Fruit fly (Drosophila melanogaster): Measurements from ENCODE around the gene CG11911.

CG11911 gene

DNA sequence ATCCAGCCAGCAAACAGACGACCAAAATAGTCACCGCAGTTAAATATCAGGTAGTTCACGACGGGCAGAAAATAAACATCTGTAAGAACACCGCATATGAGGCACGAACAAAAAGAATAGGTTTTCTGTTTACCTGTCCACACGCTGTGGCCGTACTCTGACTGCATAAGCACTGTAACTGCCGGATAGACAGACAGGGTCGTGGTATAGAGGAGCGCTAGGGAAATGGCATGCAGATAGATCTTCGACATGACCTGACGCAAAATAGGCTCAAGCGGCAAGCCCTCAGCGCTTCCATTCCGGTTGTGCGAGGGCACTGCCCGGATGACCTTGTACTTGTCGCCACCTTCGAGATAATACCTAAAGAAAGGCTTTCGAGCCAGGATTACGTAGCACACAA is 35.2 kb upstream of the CG11911 start:
- TF ChIP-seq CG15479 (GFP tag; optimal IDR thresholded peaks at IDR 0.05), result peak; percentile 90
- TF ChIP-seq CG3847 (GFP tag; IDR thresholded peaks at IDR 0.05), result no peak
- TF ChIP-seq tll (GFP tag; optimal IDR thresholded peaks at IDR 0.05), result peak in 1 of 2 experiments; percentile 83
- TF ChIP-seq CG14014 (GFP tag; IDR thresholded peaks at IDR 0.05), result no peak
- TF ChIP-seq twi (tag; optimal IDR thresholded peaks at IDR 0.05), result peak; percentile 8
- TF ChIP-seq Neu2 (GFP tag; optimal IDR thresholded peaks at IDR 0.05; ENCODE audit: borderline replicate concordance), result no peak

DNA sequence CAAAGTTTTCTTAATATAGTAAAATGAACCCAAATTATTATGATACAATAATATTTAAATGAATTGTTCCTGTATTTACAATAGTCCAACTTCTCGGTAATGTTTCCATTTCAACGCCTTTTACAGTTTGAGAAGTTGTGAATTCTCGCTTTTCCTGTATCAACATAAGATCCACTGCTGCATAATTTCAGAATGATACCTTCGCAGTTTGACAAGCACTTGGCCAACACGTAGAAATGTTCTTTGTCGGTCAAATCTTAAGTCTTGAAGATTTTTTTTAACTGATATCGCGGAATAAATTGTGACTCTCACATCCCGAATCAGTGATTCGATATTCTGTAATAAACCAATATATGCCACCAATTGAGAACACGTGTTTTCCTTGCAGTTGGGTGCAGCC is 26.6 kb upstream of the CG11911 start:
- TF ChIP-seq CG2199 (GFP tag; IDR thresholded peaks at IDR 0.05) (no peak), CG1529 (GFP tag; optimal IDR thresholded peaks at IDR 0.05) (peak; percentile 88), CG6654 (GFP tag; optimal IDR thresholded peaks at IDR 0.05) (peak; percentile 60)

DNA sequence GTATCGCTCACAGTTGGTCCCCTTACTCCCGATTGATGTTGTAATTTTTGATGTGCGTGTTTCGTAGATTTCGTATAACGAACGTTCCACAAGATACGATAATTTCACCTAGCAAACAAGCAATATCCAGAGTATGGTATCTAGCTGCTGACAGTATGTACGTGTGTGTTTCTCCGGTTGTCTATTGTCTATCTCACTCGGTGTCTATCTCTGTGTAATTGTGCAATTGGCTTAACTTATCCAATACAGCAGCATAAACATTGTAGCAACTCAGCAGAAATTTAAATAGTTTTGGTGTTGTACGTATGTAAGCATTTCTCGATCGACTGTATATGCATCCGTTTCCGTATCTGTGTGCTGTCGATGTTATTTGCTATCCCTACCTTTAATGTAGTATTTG is 25.7 kb upstream of the CG11911 start:
- no peak for TF ChIP-seq Xbp1 (GFP tag; optimal IDR thresholded peaks at IDR 0.05)
- TF ChIP-seq CG2199 (GFP tag; IDR thresholded peaks at IDR 0.05), result 0 out of 3 replicates have a peak, but pooled peaks have one; percentile 67
- peak; percentile 51 for TF ChIP-seq CG15479 (GFP tag; optimal IDR thresholded peaks at IDR 0.05)
- no peak for TF ChIP-seq bcd (GFP tag; optimal IDR thresholded peaks at IDR 0.05)
- TF ChIP-seq MBD-R2 (GFP tag; IDR thresholded peaks at IDR 0.05), result 0 out of 2 replicates have a peak, but pooled peaks have one; percentile 21

DNA sequence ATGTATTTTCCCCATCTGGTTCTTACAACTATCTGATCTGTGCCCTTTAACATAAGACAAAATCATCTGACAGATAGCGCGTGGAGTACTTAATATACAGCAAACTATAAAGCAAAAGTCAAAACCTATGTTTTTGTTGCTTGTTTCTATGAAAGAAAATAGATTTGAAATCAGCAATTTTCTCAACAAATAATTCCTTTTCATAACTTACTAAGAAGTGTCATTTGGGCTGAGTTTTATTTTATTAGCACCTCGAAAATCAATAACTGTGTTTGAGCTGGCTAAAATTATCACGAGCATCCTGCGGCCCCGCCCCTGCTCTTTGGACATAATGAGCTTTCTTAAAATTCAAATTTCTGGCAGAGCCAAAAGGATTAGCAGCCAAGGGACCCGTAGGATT is 11.2 kb upstream of the CG11911 start, which contains the start of gene CG31921:
Gene CG31921, minus strand, starts transcription at position 101 of the 400 bp plus-strand sequence.
- TF ChIP-seq bbx (GFP tag; IDR thresholded peaks at IDR 0.05; ENCODE audit: partially characterized antibody) (no peak), CG1792 (GFP tag; optimal IDR thresholded peaks at IDR 0.05) (no peak), vfl (GFP tag; optimal IDR thresholded peaks at IDR 0.05) (no peak), sim (GFP tag; IDR thresholded peaks at IDR 0.05) (no peak), sisA (GFP tag; IDR thresholded peaks at IDR 0.05) (no peak), Trl (optimal IDR thresholded peaks at IDR 0.05) (no peak), Trl (GFP tag; optimal IDR thresholded peaks at IDR 0.05) (no peak), CG10267 (tag; optimal IDR thresholded peaks at IDR 0.05) (no peak), YL-1 (GFP tag; optimal IDR thresholded peaks at IDR 0.05) (no peak), Pdp1 (GFP tag; optimal IDR thresholded peaks at IDR 0.05) (no peak), Max (GFP tag; optimal IDR thresholded peaks at IDR 0.05) (no peak), CG14860 (GFP tag; IDR thresholded peaks at IDR 0.05; ENCODE audit: partially characterized antibody) (no peak), CG10959 (GFP tag; IDR thresholded peaks at IDR 0.05) (no peak), gem (tag; optimal IDR thresholded peaks at IDR 0.05) (no peak)

DNA sequence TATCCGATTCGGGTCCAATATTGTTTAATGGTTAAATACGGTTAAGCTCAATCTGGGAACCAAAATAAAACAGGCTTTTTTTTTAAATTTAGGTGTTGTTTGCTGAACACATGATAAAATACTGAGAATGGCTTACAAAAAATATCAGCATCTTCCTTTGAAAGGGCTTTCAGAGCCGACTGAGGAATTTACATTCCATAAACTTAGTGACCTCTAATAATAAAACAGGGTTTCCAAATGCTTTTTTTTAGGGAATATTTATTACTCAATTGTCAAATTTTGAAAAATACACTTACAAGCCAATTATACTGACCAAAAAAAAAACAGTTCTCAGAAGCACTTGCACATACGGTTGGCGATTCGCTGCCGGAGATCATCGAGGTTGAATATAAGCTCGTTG is 8.6 kb upstream of the CG11911 start, which contains the start of gene CG43755:
Gene CG43755, minus strand, starts transcription at position 101 of the 400 bp plus-strand sequence.
- peak; percentile 28 for TF ChIP-seq CG17829 (tag; optimal IDR thresholded peaks at IDR 0.05)
- TF ChIP-seq CG17359 (tag; optimal IDR thresholded peaks at IDR 0.05), result no peak

DNA sequence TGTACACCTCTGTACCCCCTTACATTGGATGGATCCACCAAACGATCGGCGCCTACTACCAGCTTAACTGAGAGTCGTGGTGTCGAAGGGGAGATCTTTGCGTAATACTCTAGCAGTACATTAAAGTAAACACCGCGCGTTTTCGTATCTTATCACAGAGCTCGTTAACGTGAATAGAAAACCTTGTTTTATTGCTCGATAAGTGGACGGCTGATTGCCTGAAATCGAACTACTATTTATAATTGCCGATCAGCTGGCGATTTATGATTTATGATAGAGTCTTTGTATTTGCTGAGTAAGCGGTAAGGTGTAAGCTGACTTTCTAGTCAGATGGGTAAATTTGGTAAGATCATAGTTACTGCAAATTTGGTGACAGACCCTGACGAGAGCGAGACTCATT is 1.9 kb upstream of the CG11911 start:
- peak; percentile 94 for TF ChIP-seq Hey (tag; optimal IDR thresholded peaks at IDR 0.05)
- TF ChIP-seq CG10209 (GFP tag; optimal IDR thresholded peaks at IDR 0.05), result no peak
- peak; percentile 60 for TF ChIP-seq CG34376 (GFP tag; optimal IDR thresholded peaks at IDR 0.05)
- no peak for TF ChIP-seq CG14965 (GFP tag; optimal IDR thresholded peaks at IDR 0.05; ENCODE audit: borderline replicate concordance)
- no peak for TF ChIP-seq bbx (GFP tag; IDR thresholded peaks at IDR 0.05; ENCODE audit: partially characterized antibody)
- no peak for TF ChIP-seq CG32532 (GFP tag; IDR thresholded peaks at IDR 0.05)
- no peak for TF ChIP-seq Vsx1 (GFP tag; optimal IDR thresholded peaks at IDR 0.05)
- no peak for TF ChIP-seq Dp (GFP tag; optimal IDR thresholded peaks at IDR 0.05)
- no peak for TF ChIP-seq dmrt11E (tag; optimal IDR thresholded peaks at IDR 0.05)
- TF ChIP-seq Med (GFP tag), result no peak
- TF ChIP-seq ci (GFP tag; IDR thresholded peaks at IDR 0.05), result no peak
- TF ChIP-seq inv (GFP tag; IDR thresholded peaks at IDR 0.05; ENCODE audit: partially characterized antibody), result no peak
- TF ChIP-seq CG6254 (GFP tag; optimal IDR thresholded peaks at IDR 0.05), result peak; percentile 29
- no peak for TF ChIP-seq cato (GFP tag; optimal IDR thresholded peaks at IDR 0.05; ENCODE audit: borderline replicate concordance)
- no peak for TF ChIP-seq usp (GFP tag; optimal IDR thresholded peaks at IDR 0.05)
- TF ChIP-seq CG6854 (GFP tag; optimal IDR thresholded peaks at IDR 0.05), result no peak
